Worm (Caenorhabditis elegans) whole organism, L4 larva: ENCODE measurements around the gene cope-1.

Source experiments
- lin-13 ChIP-seq: fragments of 150-350 bp; optimal IDR thresholded peaks from 2 replicates; lab custom pipeline; 2014; ENCODE audit warnings: missing biosample characterization, missing genetic modification reagents, missing genetic modification characterization
- nhr-25 ChIP-seq: sonication (generic microtip); optimal IDR thresholded peaks from 2 replicates; lab custom pipeline; 2017; ENCODE audit warnings: missing genetic modification characterization, mild to moderate bottlenecking, missing compliant biosample characterization, antibody characterized with exemption, moderate library complexity, borderline replicate concordance; ENCODE audit not compliant: insufficient read depth
- nhr-41 ChIP-seq: fragments of 200-800 bp; sonication (Bioruptor generic); IDR thresholded peaks from 2 replicates; pipeline ENCODE4 v1.3.6; 2022; ENCODE audit warnings: missing genetic modification reagents, missing genetic modification characterization, missing compliant biosample characterization
- ztf-7 ChIP-seq: fragments of 150-350 bp; optimal IDR thresholded peaks from 2 replicates; lab custom pipeline; 2014; ENCODE audit warnings: missing biosample characterization, missing genetic modification characterization

ce11 chrIII:13458978-13459596 lies 33.0 kb downstream of the cope-1 start, which contains the start of gene tag-164:
- no peak for TF ChIP-seq nhr-41 (GFP tag; lab: Robert Waterston, UW)
- TF ChIP-seq lin-13 (GFP tag; lab: Kevin White, UChicago): no peak
- TF ChIP-seq ztf-7 (tag; lab: Kevin White, UChicago): no peak
- TF ChIP-seq nhr-25: no peak
